ENCODE assay signal across 1 fruit fly cellular context in genomic region chr3R:6352893-6353623, dm6.
A peak's percentile ranks its signal among the peaks of the same experiment; 100 is the strongest.
TF ChIP-seq lines count a peak whose summit lies in the region.

No protein-coding gene starts in this region.

TF ChIP-seq in whole organism, embryonic, 481 proteins besides CTCF, POLR2A, EP300 and RAD21 (continued from another document and continues in another):
- TF ChIP-seq CG13424 (tag; optimal IDR thresholded peaks at IDR 0.05; lab: Kevin White, UChicago) (peak; percentile 57), grau (tag; optimal IDR thresholded peaks at IDR 0.05; lab: Kevin White, UChicago) (peak; percentile 46), hth (optimal IDR thresholded peaks at IDR 0.05; lab: Kevin White, UChicago) (no peak), al (GFP tag; IDR thresholded peaks at IDR 0.05; lab: Robert Waterston, UW) (no peak), zf30C (GFP tag; optimal IDR thresholded peaks at IDR 0.05; lab: Kevin White, UChicago) (no peak), NC2α (GFP tag; optimal IDR thresholded peaks at IDR 0.05; lab: Kevin White, UChicago) (no peak), pan (optimal IDR thresholded peaks at IDR 0.05; lab: Kevin White, UChicago) (no peak), pan (GFP tag; optimal IDR thresholded peaks at IDR 0.05 in 1 of 2, IDR thresholded peaks at IDR 0.05 in 1 of 2) (no peak), CG7357 (GFP tag; IDR thresholded peaks at IDR 0.05; lab: Robert Waterston, UW) (no peak), CG4282 (GFP tag; optimal IDR thresholded peaks at IDR 0.05; lab: Kevin White, UChicago) (no peak), CG13894 (tag; optimal IDR thresholded peaks at IDR 0.05; lab: Kevin White, UChicago) (no peak), CG11695 (GFP tag; IDR thresholded peaks at IDR 0.05; lab: Robert Waterston, UW) (0 out of 3 replicates have a peak, but pooled peaks have one; percentile 19), lilli (GFP tag; optimal IDR thresholded peaks at IDR 0.05; lab: Kevin White, UChicago) (no peak), Eip74EF (GFP tag; optimal IDR thresholded peaks at IDR 0.05; lab: Kevin White, UChicago) (no peak), Med (GFP tag; lab: Kevin White, UChicago) (peak; percentile 54), danr (GFP tag; IDR thresholded peaks at IDR 0.05; lab: Robert Waterston, UW) (no peak), lola (GFP tag; optimal IDR thresholded peaks at IDR 0.05; lab: Kevin White, UChicago) (peak in 1 of 3 experiments; percentile 40), CHES-1-like (GFP tag; optimal IDR thresholded peaks at IDR 0.05; lab: Kevin White, UChicago) (no peak), ab (GFP tag; optimal IDR thresholded peaks at IDR 0.05; lab: Kevin White, UChicago) (no peak), CG15073 (GFP tag; optimal IDR thresholded peaks at IDR 0.05; lab: Kevin White, UChicago) (no peak), fd64A (GFP tag; optimal IDR thresholded peaks at IDR 0.05; lab: Kevin White, UChicago) (no peak), gcm2 (GFP tag; optimal IDR thresholded peaks at IDR 0.05; lab: Kevin White, UChicago) (no peak), twi (tag; optimal IDR thresholded peaks at IDR 0.05; lab: Kevin White, UChicago) (no peak), CG10267 (tag; optimal IDR thresholded peaks at IDR 0.05; lab: Kevin White, UChicago) (peak; percentile 21), Myb (GFP tag; optimal IDR thresholded peaks at IDR 0.05; lab: Kevin White, UChicago) (no peak), ci (GFP tag; IDR thresholded peaks at IDR 0.05; lab: Robert Waterston, UW) (peak; percentile 40; the same call in 2 of the 3 replicates), CG15479 (GFP tag; optimal IDR thresholded peaks at IDR 0.05; lab: Kevin White, UChicago) (no peak), caup (GFP tag; optimal IDR thresholded peaks at IDR 0.05; lab: Kevin White, UChicago; ENCODE audit: severe bottlenecking) (no peak), CG6254 (GFP tag; optimal IDR thresholded peaks at IDR 0.05; lab: Kevin White, UChicago) (no peak), CG14014 (GFP tag; IDR thresholded peaks at IDR 0.05; lab: Robert Waterston, UW) (no peak), vfl (GFP tag; optimal IDR thresholded peaks at IDR 0.05; lab: Kevin White, UChicago) (no peak), HHEX (GFP tag; optimal IDR thresholded peaks at IDR 0.05; lab: Kevin White, UChicago) (peak; percentile 20), CG8924 (tag; optimal IDR thresholded peaks at IDR 0.05; lab: Kevin White, UChicago) (peak; percentile 30), CG43689 (GFP tag; IDR thresholded peaks at IDR 0.05; lab: Robert Waterston, UW) (no peak), CG9876 (GFP tag; optimal IDR thresholded peaks at IDR 0.05; lab: Kevin White, UChicago) (no peak), tll (GFP tag; optimal IDR thresholded peaks at IDR 0.05; lab: Kevin White, UChicago) (no peak), prd (optimal IDR thresholded peaks at IDR 0.05; lab: Kevin White, UChicago) (no peak), prd (GFP tag; IDR thresholded peaks at IDR 0.05; lab: Robert Waterston, UW) (no peak; the same call in 2 of the 3 replicates), CG1647 (GFP tag; optimal IDR thresholded peaks at IDR 0.05; lab: Kevin White, UChicago) (peak; percentile 5), run (tag; optimal IDR thresholded peaks at IDR 0.05; lab: Kevin White, UChicago) (peak; percentile 17), slou (GFP tag; optimal IDR thresholded peaks at IDR 0.05; lab: Kevin White, UChicago) (no peak), BEAF-32 (GFP tag; optimal IDR thresholded peaks at IDR 0.05; lab: Kevin White, UChicago) (no peak), D19A (tag; optimal IDR thresholded peaks at IDR 0.05; lab: Kevin White, UChicago) (peak; percentile 1), CG7745 (tag; optimal IDR thresholded peaks at IDR 0.05; lab: Kevin White, UChicago) (no peak), CG32532 (GFP tag; IDR thresholded peaks at IDR 0.05; lab: Robert Waterston, UW) (no peak), CG30020 (tag; optimal IDR thresholded peaks at IDR 0.05; lab: Kevin White, UChicago) (no peak), CG4820 (GFP tag; optimal IDR thresholded peaks at IDR 0.05; lab: Kevin White, UChicago) (peak; percentile 45), Nf-YB (GFP tag; optimal IDR thresholded peaks at IDR 0.05; lab: Kevin White, UChicago) (peak; percentile 10), ase (GFP tag; IDR thresholded peaks at IDR 0.05; lab: Robert Waterston, UW) (no peak), Elba2 (GFP tag; optimal IDR thresholded peaks at IDR 0.05; lab: Kevin White, UChicago) (no peak), CG17359 (tag; optimal IDR thresholded peaks at IDR 0.05; lab: Kevin White, UChicago) (peak; percentile 48), HLH3B (GFP tag; IDR thresholded peaks at IDR 0.05; lab: Robert Waterston, UW) (no peak), fu2 (GFP tag; optimal IDR thresholded peaks at IDR 0.05; lab: Kevin White, UChicago) (no peak), CG6272 (GFP tag; IDR thresholded peaks at IDR 0.05; lab: Robert Waterston, UW) (no peak), CG16815 (GFP tag; optimal IDR thresholded peaks at IDR 0.05; lab: Kevin White, UChicago) (peak; percentile 32), CG8290 (GFP tag; optimal IDR thresholded peaks at IDR 0.05; lab: Kevin White, UChicago) (no peak), CG8290 (tag; optimal IDR thresholded peaks at IDR 0.05; lab: Kevin White, UChicago) (no peak), Hr3 (GFP tag; optimal IDR thresholded peaks at IDR 0.05; lab: Kevin White, UChicago) (no peak), row (GFP tag; IDR thresholded peaks at IDR 0.05; lab: Robert Waterston, UW) (peak; percentile 44), mam (GFP tag; optimal IDR thresholded peaks at IDR 0.05; lab: Kevin White, UChicago) (peak; percentile 11), gsb (GFP tag; IDR thresholded peaks at IDR 0.05; lab: Robert Waterston, UW) (no peak), B-H1 (GFP tag; IDR thresholded peaks at IDR 0.05; lab: Robert Waterston, UW) (no peak; the same call in 2 of the 3 replicates), CoRest (tag; optimal IDR thresholded peaks at IDR 0.05; lab: Kevin White, UChicago) (peak; percentile 44), CG14965 (GFP tag; optimal IDR thresholded peaks at IDR 0.05; lab: Kevin White, UChicago; ENCODE audit: borderline replicate concordance) (no peak), bcd (GFP tag; optimal IDR thresholded peaks at IDR 0.05; lab: Kevin White, UChicago) (peak; percentile 39), CG4328 (GFP tag; optimal IDR thresholded peaks at IDR 0.05; lab: Kevin White, UChicago) (no peak), Xrp1 (GFP tag; IDR thresholded peaks at IDR 0.05; lab: Robert Waterston, UW) (peak; percentile 38; the same call in 1 of the 2 replicates), CG18619 (GFP tag; optimal IDR thresholded peaks at IDR 0.05; lab: Kevin White, UChicago) (peak; percentile 41), insv (GFP tag; optimal IDR thresholded peaks at IDR 0.05; lab: Kevin White, UChicago) (no peak), CG2678 (tag; optimal IDR thresholded peaks at IDR 0.05; lab: Kevin White, UChicago) (peak; percentile 65), ATbp (GFP tag; optimal IDR thresholded peaks at IDR 0.05; lab: Kevin White, UChicago) (peak; percentile 21), Pdp1 (GFP tag; optimal IDR thresholded peaks at IDR 0.05; lab: Kevin White, UChicago) (no peak), dm (GFP tag; optimal IDR thresholded peaks at IDR 0.05; lab: Kevin White, UChicago) (no peak), Side (GFP tag; optimal IDR thresholded peaks at IDR 0.05; lab: Kevin White, UChicago) (no peak), klu (GFP tag; IDR thresholded peaks at IDR 0.05; lab: Robert Waterston, UW) (no peak), CG2202 (tag; optimal IDR thresholded peaks at IDR 0.05; lab: Kevin White, UChicago) (no peak), CG18599 (GFP tag; optimal IDR thresholded peaks at IDR 0.05; lab: Kevin White, UChicago) (no peak), zfh1 (GFP tag; IDR thresholded peaks at IDR 0.05; lab: Robert Waterston, UW) (0 out of 3 replicates have a peak, but pooled peaks have one; percentile 44), Drgx (GFP tag; IDR thresholded peaks at IDR 0.05; lab: Robert Waterston, UW) (no peak), CG9437 (GFP tag; optimal IDR thresholded peaks at IDR 0.05; lab: Kevin White, UChicago) (peak; percentile 48), CG12071 (GFP tag; optimal IDR thresholded peaks at IDR 0.05; lab: Kevin White, UChicago) (peak; percentile 8), ind (GFP tag; optimal IDR thresholded peaks at IDR 0.05; lab: Kevin White, UChicago) (peak; percentile 2), ash1 (GFP tag; optimal IDR thresholded peaks at IDR 0.05; lab: Kevin White, UChicago) (no peak), nerfin-2 (GFP tag; IDR thresholded peaks at IDR 0.05; lab: Robert Waterston, UW; ENCODE audit: partially characterized antibody) (no peak), CG7372 (GFP tag; IDR thresholded peaks at IDR 0.05; lab: Robert Waterston, UW) (no peak), CG5245 (GFP tag; optimal IDR thresholded peaks at IDR 0.05; lab: Kevin White, UChicago) (no peak), Sry-β (GFP tag; optimal IDR thresholded peaks at IDR 0.05; lab: Kevin White, UChicago) (peak; percentile 18), CG31224 (GFP tag; IDR thresholded peaks at IDR 0.05; lab: Robert Waterston, UW) (peak; percentile 32; the same call in 1 of the 2 replicates), CG17361 (GFP tag; IDR thresholded peaks at IDR 0.05; lab: Robert Waterston, UW) (peak; percentile 49; the same call in 2 of the 3 replicates), CG10654 (GFP tag; optimal IDR thresholded peaks at IDR 0.05; lab: Kevin White, UChicago) (no peak), Bgb (GFP tag; IDR thresholded peaks at IDR 0.05; lab: Robert Waterston, UW; ENCODE audit: partially characterized antibody) (0 out of 2 replicates have a peak, but pooled peaks have one; percentile 14), ssp (GFP tag; IDR thresholded peaks at IDR 0.05; lab: Robert Waterston, UW) (no peak), Sry-δ (GFP tag; optimal IDR thresholded peaks at IDR 0.05; lab: Kevin White, UChicago) (no peak), CG8281 (tag; optimal IDR thresholded peaks at IDR 0.05; lab: Kevin White, UChicago) (peak; percentile 25), CG17829 (tag; optimal IDR thresholded peaks at IDR 0.05; lab: Kevin White, UChicago) (peak; percentile 29), Hr51 (GFP tag; optimal IDR thresholded peaks at IDR 0.05; lab: Kevin White, UChicago) (peak in 1 of 2 experiments; percentile 66), Oaz (GFP tag; IDR thresholded peaks at IDR 0.05; lab: Robert Waterston, UW) (no peak), CG14710 (tag; optimal IDR thresholded peaks at IDR 0.05; lab: Kevin White, UChicago) (peak; percentile 17), CG9727 (GFP tag; optimal IDR thresholded peaks at IDR 0.05; lab: Kevin White, UChicago) (peak; percentile 7), Bdp1 (GFP tag; optimal IDR thresholded peaks at IDR 0.05; lab: Kevin White, UChicago) (no peak), ac (GFP tag; optimal IDR thresholded peaks at IDR 0.05; lab: Kevin White, UChicago) (no peak), CG2116 (GFP tag; optimal IDR thresholded peaks at IDR 0.05; lab: Kevin White, UChicago) (no peak), Xbp1 (GFP tag; optimal IDR thresholded peaks at IDR 0.05; lab: Kevin White, UChicago) (peak; percentile 37), CG18262 (tag; optimal IDR thresholded peaks at IDR 0.05; lab: Kevin White, UChicago) (peak; percentile 59), odd (GFP tag; optimal IDR thresholded peaks at IDR 0.05; lab: Kevin White, UChicago) (peak; percentile 3), ewg (GFP tag; optimal IDR thresholded peaks at IDR 0.05; lab: Kevin White, UChicago) (peak; percentile 18), HLH54F (GFP tag; optimal IDR thresholded peaks at IDR 0.05; lab: Kevin White, UChicago) (no peak), Sox102F (GFP tag; optimal IDR thresholded peaks at IDR 0.05; lab: Kevin White, UChicago) (peak; percentile 54), CG1233 (GFP tag; optimal IDR thresholded peaks at IDR 0.05; lab: Kevin White, UChicago) (peak; percentile 29), Hr78 (GFP tag; optimal IDR thresholded peaks at IDR 0.05; lab: Kevin White, UChicago) (peak in 1 of 2 experiments; percentile 29), CG12299 (tag; optimal IDR thresholded peaks at IDR 0.05; lab: Kevin White, UChicago) (no peak), dmrt99B (tag; optimal IDR thresholded peaks at IDR 0.05; lab: Kevin White, UChicago) (peak; percentile 70), Atf3 (GFP tag; optimal IDR thresholded peaks at IDR 0.05; lab: Kevin White, UChicago) (no peak), otp (GFP tag; IDR thresholded peaks at IDR 0.05; lab: Robert Waterston, UW) (0 out of 3 replicates have a peak, but pooled peaks have one; percentile 9), Hand (GFP tag; optimal IDR thresholded peaks at IDR 0.05; lab: Kevin White, UChicago) (no peak), CG11723 (GFP tag; optimal IDR thresholded peaks at IDR 0.05; lab: Kevin White, UChicago) (peak; percentile 26), lmd (GFP tag; IDR thresholded peaks at IDR 0.05; lab: Robert Waterston, UW) (0 out of 2 replicates have a peak, but pooled peaks have one; percentile 7), az2 (GFP tag; optimal IDR thresholded peaks at IDR 0.05; lab: Kevin White, UChicago) (peak; percentile 25), sna (GFP tag; IDR thresholded peaks at IDR 0.05; lab: Robert Waterston, UW; ENCODE audit: partially characterized antibody) (no peak), CG7839 (tag; optimal IDR thresholded peaks at IDR 0.05; lab: Kevin White, UChicago) (peak; percentile 60), phol (tag; optimal IDR thresholded peaks at IDR 0.05; lab: Kevin White, UChicago) (peak; percentile 65), Ets97D (GFP tag; optimal IDR thresholded peaks at IDR 0.05; lab: Kevin White, UChicago) (no peak), sc (optimal IDR thresholded peaks at IDR 0.05; lab: Kevin White, UChicago) (no peak), sc (GFP tag; optimal IDR thresholded peaks at IDR 0.05; lab: Kevin White, UChicago) (peak; percentile 9), CG8388 (GFP tag; optimal IDR thresholded peaks at IDR 0.05; lab: Kevin White, UChicago) (peak; percentile 5), dpn (GFP tag; optimal IDR thresholded peaks at IDR 0.05; lab: Kevin White, UChicago) (peak in 1 of 2 experiments; percentile 37), CG12104 (GFP tag; optimal IDR thresholded peaks at IDR 0.05; lab: Kevin White, UChicago) (peak; percentile 13), dmrt11E (tag; optimal IDR thresholded peaks at IDR 0.05; lab: Kevin White, UChicago) (peak; percentile 12), CG4360 (GFP tag; IDR thresholded peaks at IDR 0.05; lab: Robert Waterston, UW) (peak; percentile 76), CG2875 (GFP tag; optimal IDR thresholded peaks at IDR 0.05; lab: Kevin White, UChicago) (peak; percentile 26), CG18476 (GFP tag; optimal IDR thresholded peaks at IDR 0.05; lab: Kevin White, UChicago) (no peak), CG7556 (GFP tag; optimal IDR thresholded peaks at IDR 0.05; lab: Kevin White, UChicago) (peak; percentile 21), Fer2 (tag; optimal IDR thresholded peaks at IDR 0.05; lab: Kevin White, UChicago) (no peak), cas (GFP tag; IDR thresholded peaks at IDR 0.05; lab: Robert Waterston, UW) (no peak)
